Comparison of ENCODE assay signal across 6 worm cellular contexts in the genomic region with DNA sequence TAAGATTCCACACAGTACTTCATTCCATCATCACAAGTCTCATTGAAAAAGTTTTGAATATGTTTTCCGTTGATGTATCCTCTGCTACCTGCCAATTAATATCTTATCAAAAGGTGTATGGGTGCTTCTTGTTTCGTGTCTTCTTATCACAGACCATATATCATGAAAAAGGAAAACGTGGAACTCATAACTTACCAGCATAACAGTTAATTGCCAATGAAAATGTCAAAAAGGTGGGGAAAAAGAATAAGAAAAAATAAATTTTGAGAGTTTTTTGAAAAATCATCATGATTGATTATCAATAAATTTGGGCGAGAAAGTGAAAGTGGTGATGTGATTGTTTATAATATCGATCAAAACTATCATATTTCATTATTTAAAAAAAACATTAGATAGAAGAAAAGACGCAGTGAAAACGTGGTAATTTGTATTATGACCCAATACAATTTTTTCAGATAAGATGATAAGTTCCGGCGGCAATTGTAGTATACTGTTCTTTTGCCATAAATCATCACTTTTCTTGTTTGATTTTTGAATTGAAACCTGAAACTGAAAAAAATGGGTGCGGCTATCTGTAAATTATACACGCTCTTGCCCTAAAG.
TF ChIP-seq lines count a peak whose summit lies in the region.

Gene F56C4.4, minus strand, starts transcription at position 315 of the 602 bp plus-strand sequence.

TF ChIP-seq in whole organism, L1 larva, 84 proteins besides CTCF, POLR2A, EP300 and RAD21:
- peak; percentile 31 for TF ChIP-seq blmp-1 (tag; optimal IDR thresholded peaks at IDR 0.05; lab: Kevin White, UChicago)
- no peak for TF ChIP-seq hlh-4 (tag; optimal IDR thresholded peaks at IDR 0.05; lab: Kevin White, UChicago)
- TF ChIP-seq nhr-76 (tag; optimal IDR thresholded peaks at IDR 0.05; lab: Kevin White, UChicago): no peak
- peak; percentile 2 for TF ChIP-seq lin-14 (GFP tag; optimal IDR thresholded peaks at IDR 0.05; lab: Kevin White, UChicago)
- no peak for TF ChIP-seq pqm-1 (tag; optimal IDR thresholded peaks at IDR 0.05; lab: Kevin White, UChicago)
- no peak for TF ChIP-seq ztf-11 (tag; optimal IDR thresholded peaks at IDR 0.05; lab: Kevin White, UChicago)
- TF ChIP-seq mab-9 (GFP tag; IDR thresholded peaks at IDR 0.05; lab: Robert Waterston, UW): no peak
- TF ChIP-seq fos-1 (tag; optimal IDR thresholded peaks at IDR 0.05; lab: Kevin White, UChicago): no peak
- no peak for TF ChIP-seq ceh-63 (GFP tag; optimal IDR thresholded peaks at IDR 0.05; lab: Kevin White, UChicago)
- peak; percentile 63 for TF ChIP-seq elt-2 (tag; optimal IDR thresholded peaks at IDR 0.05; lab: Kevin White, UChicago)
- TF ChIP-seq pax-3 (tag; optimal IDR thresholded peaks at IDR 0.05; lab: Kevin White, UChicago): no peak
- no peak for TF ChIP-seq ceh-82 (tag; optimal IDR thresholded peaks at IDR 0.05; lab: Kevin White, UChicago)

TF ChIP-seq in whole organism, L2 larva, 48 proteins besides CTCF, POLR2A, EP300 and RAD21:
- no peak for TF ChIP-seq unc-62 (GFP tag; optimal IDR thresholded peaks at IDR 0.05; lab: Kevin White, UChicago)
- peak; percentile 55 for TF ChIP-seq crh-2 (tag; optimal IDR thresholded peaks at IDR 0.05; lab: Kevin White, UChicago)
- TF ChIP-seq nhr-237 (tag; optimal IDR thresholded peaks at IDR 0.05; lab: Kevin White, UChicago): no peak
- TF ChIP-seq nhr-25 (tag; optimal IDR thresholded peaks at IDR 0.05; lab: Kevin White, UChicago): no peak
- TF ChIP-seq fos-1 (tag; optimal IDR thresholded peaks at IDR 0.05; lab: Kevin White, UChicago): peak; percentile 41

TF ChIP-seq in whole organism, L3 larva, 47 proteins besides CTCF, POLR2A, EP300 and RAD21:
- TF ChIP-seq unc-62 (GFP tag; optimal IDR thresholded peaks at IDR 0.05; lab: Kevin White, UChicago): no peak
- no peak for TF ChIP-seq nhr-67 (tag; optimal IDR thresholded peaks at IDR 0.05; lab: Kevin White, UChicago)
- TF ChIP-seq fkh-2 (tag; optimal IDR thresholded peaks at IDR 0.05; lab: Kevin White, UChicago): no peak
- TF ChIP-seq pqm-1 (tag; optimal IDR thresholded peaks at IDR 0.05; lab: Kevin White, UChicago): peak; percentile 10
- TF ChIP-seq elt-2 (tag; optimal IDR thresholded peaks at IDR 0.05; lab: Kevin White, UChicago): peak; percentile 84
- no peak for TF ChIP-seq nhr-23 (tag; optimal IDR thresholded peaks at IDR 0.05; lab: Kevin White, UChicago)
TF ChIP-seq in whole organism, L3 larva: peak in this region for 2.

TF ChIP-seq in whole organism, L4 larva, 104 proteins besides CTCF, POLR2A, EP300 and RAD21 (continues in another document):
- TF ChIP-seq snpc-4 (tag; optimal IDR thresholded peaks at IDR 0.05; lab: Kevin White, UChicago): no peak
- no peak for TF ChIP-seq zip-2 (tag; optimal IDR thresholded peaks at IDR 0.05; lab: Kevin White, UChicago)
- TF ChIP-seq ceh-62 (tag; optimal IDR thresholded peaks at IDR 0.05; lab: Kevin White, UChicago): no peak
- no peak for TF ChIP-seq sdz-12 (GFP tag; optimal IDR thresholded peaks at IDR 0.05; lab: Kevin White, UChicago)
- TF ChIP-seq jun-1 (tag; optimal IDR thresholded peaks at IDR 0.05; lab: Kevin White, UChicago): no peak
- no peak for TF ChIP-seq lin-1 (GFP tag; IDR thresholded peaks at IDR 0.05; lab: Robert Waterston, UW)
- peak; percentile 30 for TF ChIP-seq nhr-77 (tag; optimal IDR thresholded peaks at IDR 0.05; lab: Kevin White, UChicago)
- no peak for TF ChIP-seq lim-7 (GFP tag; IDR thresholded peaks at IDR 0.05; lab: Robert Waterston, UW)
- TF ChIP-seq nhr-28 (tag; optimal IDR thresholded peaks at IDR 0.05; lab: Kevin White, UChicago): peak; percentile 54
- TF ChIP-seq nhr-48 (tag; optimal IDR thresholded peaks at IDR 0.05; lab: Kevin White, UChicago): peak; percentile 61
- no peak for TF ChIP-seq madf-5 (GFP tag; IDR thresholded peaks at IDR 0.05; lab: Robert Waterston, UW)
- TF ChIP-seq daf-12 (tag; optimal IDR thresholded peaks at IDR 0.05; lab: Kevin White, UChicago): no peak
- TF ChIP-seq nhr-76 (tag; optimal IDR thresholded peaks at IDR 0.05; lab: Kevin White, UChicago): no peak
- TF ChIP-seq ztf-11 (tag; optimal IDR thresholded peaks at IDR 0.05; lab: Kevin White, UChicago): no peak
- TF ChIP-seq pqm-1 (tag; optimal IDR thresholded peaks at IDR 0.05; lab: Kevin White, UChicago): peak; percentile 35
- peak in 1 of 2 experiments; percentile 27 for TF ChIP-seq daf-16 (GFP tag; optimal IDR thresholded peaks at IDR 0.05; lab: Kevin White, UChicago)
- peak; percentile 53 for TF ChIP-seq daf-16 (tag; optimal IDR thresholded peaks at IDR 0.05; lab: Kevin White, UChicago)
- TF ChIP-seq Y5F2A.4 (GFP tag; optimal IDR thresholded peaks at IDR 0.05; lab: Kevin White, UChicago): no peak
- no peak for TF ChIP-seq Y48G9A.11 (GFP tag; IDR thresholded peaks at IDR 0.05; lab: Robert Waterston, UW)
- TF ChIP-seq hlh-11 (tag; optimal IDR thresholded peaks at IDR 0.05; lab: Kevin White, UChicago): peak; percentile 69
- TF ChIP-seq madf-9 (GFP tag; conservative IDR thresholded peaks at IDR 0.05; lab: Robert Waterston, UW): no peak
- TF ChIP-seq saeg-2 (GFP tag; IDR thresholded peaks at IDR 0.05; lab: Robert Waterston, UW): no peak

TF ChIP-seq in whole organism, late embryonic, 69 proteins besides CTCF, POLR2A, EP300 and RAD21:
- TF ChIP-seq elt-2 (tag; optimal IDR thresholded peaks at IDR 0.05; lab: Kevin White, UChicago) (peak; percentile 48), madf-2 (tag; optimal IDR thresholded peaks at IDR 0.05; lab: Kevin White, UChicago) (no peak)

TF ChIP-seq in whole organism, young adult, 124 proteins besides CTCF, POLR2A, EP300 and RAD21:
- TF ChIP-seq ztf-22 (GFP tag; optimal IDR thresholded peaks at IDR 0.05; lab: Kevin White, UChicago) (peak; percentile 13), him-1 (tag; optimal IDR thresholded peaks at IDR 0.05; lab: Kevin White, UChicago) (no peak), F33H1.4 (GFP tag; IDR thresholded peaks at IDR 0.05; lab: Robert Waterston, UW) (no peak), let-607 (tag; optimal IDR thresholded peaks at IDR 0.05; lab: Kevin White, UChicago) (peak; percentile 69 to 81), atf-7 (tag; optimal IDR thresholded peaks at IDR 0.05; lab: Kevin White, UChicago) (peak; percentile 32), nhr-80 (tag; optimal IDR thresholded peaks at IDR 0.05; lab: Kevin White, UChicago) (peak; percentile 92), unc-62 (GFP tag; optimal IDR thresholded peaks at IDR 0.05; lab: Kevin White, UChicago) (peak; percentile 53)
